Fruit fly (Drosophila melanogaster): ENCODE measurements around the gene CG4887.

CG4887 gene

dm6 chr2L:1183799-1184198 is 11.0 kb downstream of the CG4887 start, which contains the start of the genes CG5126 and Tgt:
TSS of gene CG5126 (minus strand) at chr2L:1184020.
TSS of gene Tgt (plus strand) at chr2L:1184065.
- no peak for TF ChIP-seq CG17801 (GFP tag; optimal IDR thresholded peaks at IDR 0.05; ENCODE audit: partially characterized antibody)

DNA sequence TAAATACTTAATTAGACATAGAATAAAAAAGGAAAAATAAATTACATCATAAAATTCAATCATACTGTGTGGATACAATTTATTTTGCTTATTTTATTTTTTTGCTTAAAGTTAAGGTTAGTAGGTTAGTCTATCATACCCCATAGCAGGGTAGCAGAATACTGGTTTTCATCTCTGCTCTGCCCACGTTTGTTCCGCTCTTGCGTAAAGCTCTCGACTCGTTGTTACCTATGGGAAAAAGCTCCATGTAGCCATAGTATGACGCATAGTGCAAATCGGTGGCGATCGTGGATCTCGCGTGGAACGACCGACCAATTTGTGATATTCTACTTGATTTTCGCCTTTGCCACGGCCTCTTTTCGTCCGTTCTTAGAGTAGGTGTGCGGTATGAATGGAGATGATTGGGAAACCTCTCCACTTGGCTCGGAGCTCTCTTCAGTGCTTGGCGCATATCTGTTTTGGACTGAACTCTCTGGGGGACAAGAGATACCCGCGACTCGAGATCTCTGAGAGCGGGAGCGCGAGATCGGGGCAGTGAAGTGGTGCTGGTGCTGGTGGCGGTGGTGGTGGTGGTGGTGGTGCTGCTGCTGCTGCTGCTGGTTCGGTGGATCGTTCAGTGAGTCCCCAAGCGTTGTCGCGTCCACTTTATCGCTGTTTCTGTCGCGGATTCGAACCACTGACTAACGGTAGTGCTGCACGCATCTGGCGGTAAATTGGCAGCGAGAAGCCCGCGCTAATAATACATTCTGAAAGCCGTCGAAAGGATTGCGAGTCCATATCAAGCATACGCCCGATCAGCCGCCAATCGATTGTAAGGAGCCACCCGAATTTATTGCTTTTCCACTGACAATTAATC is 13.1 kb downstream of the CG4887 start, which contains the start of gene CG5001:
TSS of gene CG5001 (plus strand) at position 116 of the 856 bp plus-strand sequence.
- TF ChIP-seq CG17801 (GFP tag; optimal IDR thresholded peaks at IDR 0.05; ENCODE audit: partially characterized antibody), result peak; percentile 71

- TF ChIP-seq CG17801 (GFP tag; optimal IDR thresholded peaks at IDR 0.05; ENCODE audit: partially characterized antibody), result no peak
Measured at dm6 chr2L:1199166-1199565, 26.4 kb downstream of the CG4887 start, which contains the start of the genes CG5139 and CG43348. TSS of gene CG5139 (minus strand) at chr2L:1199266. TSS of gene CG43348 (plus strand) at chr2L:1199412.

DNA sequence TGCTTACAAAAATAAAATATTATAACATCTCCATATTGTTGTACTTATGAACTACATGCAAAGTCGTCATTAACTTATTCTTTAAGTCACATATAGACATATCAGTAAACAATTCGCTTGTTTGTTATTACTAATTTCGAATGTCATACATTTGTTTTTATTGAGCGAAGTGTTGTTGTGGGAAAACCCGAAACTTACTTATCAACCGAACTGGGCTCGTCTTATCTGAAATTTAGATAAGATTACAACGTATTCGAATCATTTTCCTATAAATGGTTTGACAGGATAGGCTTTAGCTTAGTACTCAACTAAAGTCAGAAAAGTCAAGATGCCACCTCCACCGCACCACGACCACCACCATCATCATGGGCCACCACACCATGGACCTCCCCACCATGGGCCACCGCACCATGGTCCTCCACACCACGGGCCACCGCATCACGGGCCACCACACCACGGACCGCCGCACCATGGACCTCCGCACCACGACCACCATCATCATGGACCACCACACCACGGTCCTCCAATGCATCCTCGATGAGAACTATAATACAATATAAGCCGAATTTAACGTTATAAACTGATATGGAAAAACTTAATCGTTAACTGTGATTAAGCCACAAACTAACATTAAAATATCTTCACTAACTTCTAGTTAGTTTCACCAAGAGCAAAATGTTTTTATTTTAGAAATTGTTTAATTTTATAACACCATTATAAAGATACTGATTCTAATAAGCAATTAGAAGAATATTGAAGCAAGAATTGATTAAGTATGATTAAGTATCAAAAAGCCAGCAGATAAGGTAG is 27.3 kb downstream of the CG4887 start, which contains the start of the genes CG43349 and CG5011:
TSS of gene CG43349 (plus strand) at position 294 of the 810 bp plus-strand sequence.
TSS of gene CG5011 (plus strand) at position 760 of the 810 bp plus-strand sequence.
- TF ChIP-seq CG17801 (GFP tag; optimal IDR thresholded peaks at IDR 0.05; ENCODE audit: partially characterized antibody), result no peak

dm6 chr2L:1201396-1201837 is 28.6 kb downstream of the CG4887 start:
- TF ChIP-seq CG17801 (GFP tag; optimal IDR thresholded peaks at IDR 0.05; ENCODE audit: partially characterized antibody), result no peak

dm6 chr2L:1202445-1202844 is 29.6 kb downstream of the CG4887 start:
- no peak for TF ChIP-seq CG17801 (GFP tag; optimal IDR thresholded peaks at IDR 0.05; ENCODE audit: partially characterized antibody)

DNA sequence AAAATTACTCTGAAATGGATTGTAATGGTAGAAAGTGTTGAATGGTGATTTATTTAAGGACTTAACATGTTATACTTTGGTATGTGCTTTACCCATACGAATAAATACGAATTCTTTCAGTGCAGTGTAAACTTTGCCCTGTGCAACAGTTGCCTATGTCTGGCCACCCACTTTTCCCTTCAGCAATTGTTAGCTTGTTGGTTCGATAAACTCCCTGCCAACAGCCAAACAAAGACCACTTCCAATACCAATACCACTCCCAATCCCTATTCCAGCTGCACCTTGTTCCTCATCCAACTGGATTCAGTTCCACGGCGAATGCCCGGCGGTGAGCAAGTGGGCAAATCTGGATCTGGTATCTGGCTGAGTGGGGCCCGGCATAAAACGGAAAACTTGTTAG is 31.1 kb downstream of the CG4887 start, which contains the start of gene CG14342:
TSS of gene CG14342 (plus strand) at position 301 of the 400 bp plus-strand sequence.
- no peak for TF ChIP-seq CG17801 (GFP tag; optimal IDR thresholded peaks at IDR 0.05; ENCODE audit: partially characterized antibody)

- TF ChIP-seq CG17801 (GFP tag; optimal IDR thresholded peaks at IDR 0.05; ENCODE audit: partially characterized antibody), result no peak
Measured at dm6 chr2L:1207432-1207831, 34.6 kb downstream of the CG4887 start.

dm6 chr2L:1211528-1211927 is 38.7 kb downstream of the CG4887 start:
- no peak for TF ChIP-seq CG17801 (GFP tag; optimal IDR thresholded peaks at IDR 0.05; ENCODE audit: partially characterized antibody)

DNA sequence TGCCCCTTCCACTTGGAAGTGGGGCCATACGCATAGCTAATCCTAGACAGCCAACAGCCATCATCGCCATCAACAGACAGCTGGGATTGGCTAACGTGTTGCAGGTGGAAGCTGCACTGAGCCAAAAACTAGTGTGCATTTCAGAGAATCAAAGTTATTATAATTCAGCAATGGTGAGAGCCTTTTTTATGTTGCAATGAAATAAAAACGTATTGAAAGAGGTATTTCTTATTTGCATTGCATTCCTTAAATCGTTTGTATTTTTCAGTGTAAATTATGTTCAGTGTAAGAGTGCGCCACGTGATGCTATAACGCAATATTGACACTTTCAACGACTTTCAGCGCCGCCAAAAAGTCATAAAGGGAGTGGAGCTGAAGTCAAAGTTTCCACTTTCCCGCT is 40.8 kb downstream of the CG4887 start:
- no peak for TF ChIP-seq CG17801 (GFP tag; optimal IDR thresholded peaks at IDR 0.05; ENCODE audit: partially characterized antibody)

DNA sequence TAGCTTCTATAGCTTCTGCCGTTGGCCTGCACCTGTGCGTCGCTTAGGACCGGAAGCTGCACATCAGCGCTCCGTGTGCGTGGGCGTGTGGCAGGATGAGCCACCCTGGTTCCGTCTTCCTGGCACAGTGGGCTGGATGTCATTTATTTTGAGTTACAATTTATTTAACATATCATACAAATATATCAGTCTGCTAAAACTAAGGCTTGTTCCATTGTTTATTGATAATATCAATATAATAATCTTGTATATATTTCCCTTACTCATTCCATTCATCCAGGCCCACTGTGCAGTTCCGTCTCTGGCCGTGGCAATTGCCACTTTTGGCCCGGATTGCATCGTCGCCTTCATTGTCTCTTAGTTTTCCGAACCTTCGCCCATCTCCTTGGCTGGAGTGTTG is 41.7 kb downstream of the CG4887 start:
- no peak for TF ChIP-seq CG17801 (GFP tag; optimal IDR thresholded peaks at IDR 0.05; ENCODE audit: partially characterized antibody)

DNA sequence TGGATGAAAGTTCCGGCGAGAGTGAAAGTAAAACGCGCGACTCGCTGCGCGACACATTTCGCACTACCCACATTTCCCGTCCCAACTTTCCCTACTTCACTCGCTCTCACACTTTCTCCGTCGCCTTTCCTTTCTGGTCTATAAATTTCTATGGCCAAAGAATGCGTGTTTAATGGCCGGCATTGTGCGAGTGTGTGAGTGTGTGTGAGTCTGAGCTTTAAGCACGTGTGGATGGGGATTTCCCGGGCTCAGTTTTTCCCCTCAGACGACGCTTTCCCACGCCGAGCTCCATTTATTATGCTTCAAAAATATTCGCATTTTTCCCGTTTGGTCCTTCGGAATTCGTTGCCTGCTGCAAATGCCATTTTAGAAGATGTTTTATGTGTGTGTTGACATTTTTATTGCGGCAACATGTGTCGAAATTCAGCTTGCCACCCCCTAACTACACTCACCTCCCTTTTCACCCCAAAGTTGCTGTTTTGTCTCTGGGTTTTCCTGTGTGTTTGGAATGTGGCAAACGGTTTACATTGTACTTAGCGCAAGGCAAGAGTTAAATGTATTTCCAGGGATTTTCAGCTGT is 44.3 kb downstream of the CG4887 start:
- no peak for TF ChIP-seq CG17801 (GFP tag; optimal IDR thresholded peaks at IDR 0.05; ENCODE audit: partially characterized antibody)

- TF ChIP-seq CG17801 (GFP tag; optimal IDR thresholded peaks at IDR 0.05; ENCODE audit: partially characterized antibody), result no peak
Measured at dm6 chr2L:1217892-1218473, 45.2 kb downstream of the CG4887 start.

DNA sequence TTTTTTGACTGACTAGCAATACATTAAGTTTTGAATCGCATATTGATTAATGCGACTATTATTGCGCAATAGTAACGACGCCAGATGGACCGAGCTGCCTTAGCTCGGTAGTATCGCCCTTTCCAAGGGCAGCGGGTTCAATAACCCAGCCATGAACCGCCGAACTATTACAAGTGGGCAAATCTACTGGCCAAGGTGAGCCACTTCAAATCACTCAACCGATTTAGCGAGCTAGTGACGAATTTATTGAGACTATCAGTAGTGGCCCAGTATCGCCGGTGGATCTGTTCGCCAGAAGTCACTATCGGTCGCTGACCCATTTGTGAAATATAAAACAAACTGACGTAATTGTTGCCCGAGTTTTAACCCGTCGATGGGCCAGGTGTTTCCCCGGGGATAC is 45.7 kb downstream of the CG4887 start:
- no peak for TF ChIP-seq CG17801 (GFP tag; optimal IDR thresholded peaks at IDR 0.05; ENCODE audit: partially characterized antibody)

All from ovary, adult (tissue).